Fruit fly (Drosophila melanogaster) whole organism, prepupa: ENCODE measurements around the gene app.

Experiments
- CG4318 ChIP-seq: fragments of 200-800 bp; sonication (Bioruptor generic); optimal IDR thresholded peaks from 3 replicates; lab custom pipeline; 2017; ENCODE audit warnings: missing biosample characterization, mild to moderate bottlenecking, missing genetic modification characterization
- CG6276 ChIP-seq: fragments of 200-800 bp; sonication (Bioruptor generic); optimal IDR thresholded peaks from 2 replicates; lab custom pipeline; 2017; ENCODE audit warnings: missing biosample characterization, mild to moderate bottlenecking, missing genetic modification characterization
- Eip78C ChIP-seq: fragments of 200-800 bp; sonication (Bioruptor generic); peaks from one replicate; lab custom pipeline; 2016; ENCODE audit warnings: missing biosample characterization, missing genetic modification characterization
- Hr39 ChIP-seq: fragments of 200-800 bp; sonication (Bioruptor generic); optimal IDR thresholded peaks from 2 replicates; lab custom pipeline; 2016; ENCODE audit warnings: missing biosample characterization, missing genetic modification characterization
- OdsH ChIP-seq: fragments of 200-800 bp; sonication (Bioruptor generic); optimal IDR thresholded peaks from 3 replicates; lab custom pipeline; 2016; ENCODE audit warnings: missing biosample characterization, missing genetic modification characterization
- acj6 ChIP-seq: fragments of 200-800 bp; sonication (Bioruptor generic); optimal IDR thresholded peaks from 3 replicates; lab custom pipeline; 2016; ENCODE audit warnings: missing biosample characterization, missing genetic modification characterization
- lz ChIP-seq: fragments of 200-800 bp; sonication (Bioruptor generic); optimal IDR thresholded peaks from 3 replicates; lab custom pipeline; 2016; ENCODE audit warnings: missing biosample characterization, missing genetic modification characterization
- salr ChIP-seq, 2 experiments: fragments of 200-800 bp; sonication (Bioruptor generic); optimal IDR thresholded peaks; 3 replicates each; lab custom pipeline; 2016 to 2018; ENCODE audit warnings: missing biosample characterization in 2 of 2, missing genetic modification characterization in 2 of 2, mild to moderate bottlenecking in 1 of 2

DNA sequence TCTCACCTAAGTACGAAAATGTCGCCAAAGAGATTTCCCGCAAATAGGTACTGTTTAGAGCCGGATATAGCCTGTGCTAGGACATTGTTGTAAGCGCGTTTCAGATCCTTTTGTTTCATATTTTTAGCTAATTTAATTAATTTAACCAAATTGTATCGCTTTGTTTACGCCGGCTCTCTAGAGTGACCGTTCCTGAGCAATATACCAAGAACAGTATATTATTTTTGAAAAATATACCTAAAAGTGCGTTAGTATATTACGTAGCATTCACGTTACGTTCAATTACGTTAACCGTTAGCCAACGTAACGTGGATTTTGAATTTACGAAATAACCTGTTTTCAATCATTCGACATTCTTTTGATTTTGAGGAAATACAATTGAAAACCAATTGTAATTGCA is 73.2 kb downstream of the app start, which contains the start of gene thoc6:
- TF ChIP-seq Eip78C (GFP tag; lab: Kevin White, UChicago): no peak
- no peak for TF ChIP-seq CG6276
- no peak for TF ChIP-seq CG4318 (GFP tag; lab: Kevin White, UChicago)
- no peak for TF ChIP-seq salr (GFP tag; optimal IDR thresholded peaks at IDR 0.05; lab: Kevin White, UChicago)
- TF ChIP-seq acj6 (GFP tag; lab: Kevin White, UChicago): no peak
- no peak for TF ChIP-seq Hr39 (GFP tag; lab: Kevin White, UChicago)
- TF ChIP-seq lz (GFP tag; lab: Kevin White, UChicago): no peak
- TF ChIP-seq OdsH: no peak
